Worm (Caenorhabditis elegans) whole organism, midembryonic: ENCODE measurements around the gene idi-1.

Experiments used
- T22C8.4 ChIP-seq: fragments of 200-800 bp; sonication (Bioruptor generic); IDR thresholded peaks from 2 replicates; pipeline ENCODE4 v1.3.6; 2022; ENCODE audit warnings: missing genetic modification characterization, missing compliant biosample characterization
- cog-1 ChIP-seq: sonication (generic microtip); optimal IDR thresholded peaks from 2 replicates; lab custom pipeline; 2016; ENCODE audit warnings: missing genetic modification characterization, missing compliant biosample characterization
- flt-1 ChIP-seq: fragments of 200-800 bp; sonication (Bioruptor generic); IDR thresholded peaks from 2 replicates; pipeline ENCODE4 v1.3.6; 2022; ENCODE audit warnings: missing genetic modification characterization, missing compliant biosample characterization
- klf-2 ChIP-seq: fragments of 200-800 bp; sonication (Bioruptor generic); conservative IDR thresholded peaks from 2 replicates; pipeline ENCODE4 v1.3.6; 2022; ENCODE audit warnings: missing genetic modification reagents, missing genetic modification characterization, missing compliant biosample characterization
- ref-1 ChIP-seq: fragments of 200-800 bp; sonication (Bioruptor generic); conservative IDR thresholded peaks from 2 replicates; pipeline ENCODE4 v1.3.6; 2022; ENCODE audit warnings: missing genetic modification reagents, missing genetic modification characterization, missing compliant biosample characterization
- tab-1 ChIP-seq: fragments of 200-800 bp; sonication (Bioruptor generic); IDR thresholded peaks from 2 replicates; pipeline ENCODE4 v1.3.6; 2022; ENCODE audit warnings: missing genetic modification characterization, missing compliant biosample characterization

DNA sequence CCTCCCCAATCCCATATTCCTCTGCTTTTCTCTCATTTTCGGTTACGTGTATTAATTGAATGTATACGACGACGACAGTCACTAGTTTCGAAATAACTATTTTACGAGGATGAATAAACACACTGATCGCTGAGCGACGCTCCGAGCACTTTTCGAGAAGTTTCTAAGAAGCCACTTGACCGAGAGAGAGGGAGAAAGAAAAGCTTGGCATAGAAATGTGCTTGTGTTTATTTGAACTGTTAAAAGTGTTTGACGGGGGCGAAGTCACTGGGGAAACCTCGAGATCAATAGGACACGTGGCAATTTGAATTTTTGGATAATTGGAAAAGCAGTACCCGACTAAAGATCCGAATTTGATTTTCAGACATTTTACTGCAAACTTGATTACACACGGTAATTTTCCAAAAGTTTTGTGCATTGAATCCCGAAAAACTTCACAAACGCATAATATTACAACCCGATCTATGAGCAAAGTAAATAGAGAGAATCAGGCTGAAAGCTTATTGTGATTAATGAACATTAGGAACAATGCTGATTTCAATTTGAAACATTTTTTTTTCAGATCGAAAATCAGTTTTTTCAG, 45.1 kb downstream of the idi-1 start:
- no peak for TF ChIP-seq flt-1
- TF ChIP-seq tab-1 (GFP tag; lab: Robert Waterston, UW), result no peak
- TF ChIP-seq klf-2, result no peak
- TF ChIP-seq T22C8.4 (GFP tag; lab: Robert Waterston, UW), result no peak
- TF ChIP-seq cog-1 (tag; lab: Kevin White, UChicago), result no peak
- TF ChIP-seq ref-1 (GFP tag; lab: Robert Waterston, UW), result no peak
